Fruit fly (Drosophila melanogaster) whole organism, embryonic: Measurements from ENCODE around the gene CG31515.
A peak's percentile ranks its signal among the peaks of the same experiment; 100 is the strongest.

ENCODE experiments used
- Abd-B ChIP-seq: fragments of 200-800 bp; sonication (Bioruptor generic); optimal IDR thresholded peaks from 2 replicates; lab custom pipeline; 2018; ENCODE audit warnings: missing biosample characterization, mild to moderate bottlenecking, missing genetic modification characterization, moderate library complexity
- Ada2b ChIP-seq: fragments of 200-800 bp; sonication (Bioruptor generic); IDR thresholded peaks from 2 replicates; pipeline ENCODE4 v1.3.6; 2022; ENCODE audit warnings: missing biosample characterization, missing genetic modification characterization
- Awh ChIP-seq: fragments of 200-800 bp; sonication (Bioruptor generic); IDR thresholded peaks from 2 replicates; pipeline ENCODE4, ENCODE4 v1.3.6; 2022; ENCODE audit warnings: missing biosample characterization, missing genetic modification characterization
- CG11093 ChIP-seq: fragments of 200-800 bp; sonication (Bioruptor generic); IDR thresholded peaks from 3 replicates; pipeline ENCODE4 v1.3.6; 2022; ENCODE audit warnings: missing biosample characterization, missing genetic modification characterization
- CG11247 ChIP-seq: fragments of 200-800 bp; sonication (Bioruptor generic); IDR thresholded peaks from 2 replicates; pipeline ENCODE4 v1.3.6; 2022; ENCODE audit warnings: missing biosample characterization, missing genetic modification characterization
- CG1233 ChIP-seq: fragments of 200-800 bp; sonication (Bioruptor generic); optimal IDR thresholded peaks from 4 replicates; lab custom pipeline; 2018; ENCODE audit warnings: missing biosample characterization, mild to moderate bottlenecking, missing genetic modification characterization
- CG13287 ChIP-seq: fragments of 200-800 bp; sonication (Bioruptor generic); IDR thresholded peaks from 2 replicates; pipeline ENCODE4 v1.3.6; 2022; ENCODE audit warnings: missing biosample characterization, missing genetic modification characterization; ENCODE audit not compliant: partially characterized antibody
- CG13424 ChIP-seq: fragments of 200-800 bp; sonication (Bioruptor generic); optimal IDR thresholded peaks from 2 replicates; lab custom pipeline; 2019; ENCODE audit warnings: missing biosample characterization, mild to moderate bottlenecking, missing genetic modification characterization, moderate library complexity
- CG13894 ChIP-seq: fragments of 200-800 bp; sonication (Bioruptor generic); optimal IDR thresholded peaks from 3 replicates; lab custom pipeline; 2018; ENCODE audit warnings: missing biosample characterization, mild to moderate bottlenecking, missing genetic modification characterization, moderate library complexity
- CG14667 ChIP-seq: fragments of 200-800 bp; sonication (Bioruptor generic); IDR thresholded peaks from 2 replicates; pipeline ENCODE4 v1.3.6; 2022; ENCODE audit warnings: missing biosample characterization, missing genetic modification characterization
- CG1603 ChIP-seq: fragments of 200-800 bp; sonication (Bioruptor generic); optimal IDR thresholded peaks from 2 replicates; lab custom pipeline; 2019; ENCODE audit warnings: missing biosample characterization, mild to moderate bottlenecking, missing genetic modification characterization, moderate library complexity
- CG16863 ChIP-seq: fragments of 200-800 bp; sonication (Bioruptor generic); optimal IDR thresholded peaks from 3 replicates; lab custom pipeline; 2016; ENCODE audit warnings: missing biosample characterization, missing genetic modification characterization
- CG17612 ChIP-seq: fragments of 200-800 bp; sonication (Bioruptor generic); IDR thresholded peaks from 2 replicates; pipeline ENCODE4 v1.3.6; 2022; ENCODE audit warnings: missing biosample characterization, missing genetic modification characterization
- CG17912 ChIP-seq: fragments of 200-800 bp; sonication (Bioruptor generic); optimal IDR thresholded peaks from 2 replicates; lab custom pipeline; 2018; ENCODE audit warnings: missing biosample characterization, mild to moderate bottlenecking, missing genetic modification characterization
- CG18011 ChIP-seq: fragments of 200-800 bp; sonication (Bioruptor generic); optimal IDR thresholded peaks from 2 replicates; lab custom pipeline; 2017; ENCODE audit warnings: missing biosample characterization, missing genetic modification characterization, mild to moderate bottlenecking, moderate library complexity, missing genotype
- CG18619 ChIP-seq: fragments of 200-800 bp; sonication (Bioruptor generic); optimal IDR thresholded peaks from 3 replicates; lab custom pipeline; 2017; ENCODE audit warnings: missing biosample characterization, mild to moderate bottlenecking, missing genetic modification characterization
- CG18764 ChIP-seq: fragments of 200-800 bp; sonication (Bioruptor generic); optimal IDR thresholded peaks from 3 replicates; lab custom pipeline; 2016; ENCODE audit warnings: missing biosample characterization, missing genetic modification characterization
- CG2202 ChIP-seq: fragments of 200-800 bp; sonication (Bioruptor generic); optimal IDR thresholded peaks from 2 replicates; lab custom pipeline; 2018; ENCODE audit warnings: missing biosample characterization, mild to moderate bottlenecking, missing genetic modification characterization
- CG2875 ChIP-seq: fragments of 200-800 bp; sonication (Bioruptor generic); optimal IDR thresholded peaks from 2 replicates; lab custom pipeline; 2017; ENCODE audit warnings: missing biosample characterization, mild to moderate bottlenecking, missing genetic modification characterization, missing genetic modification reagents
- CG3163 ChIP-seq: fragments of 200-800 bp; sonication (Bioruptor generic); optimal IDR thresholded peaks from 3 replicates; lab custom pipeline; 2016; ENCODE audit warnings: missing biosample characterization, missing genetic modification characterization
- CG4328 ChIP-seq: fragments of 200-800 bp; sonication (Bioruptor generic); optimal IDR thresholded peaks from 3 replicates; lab custom pipeline; 2017; ENCODE audit warnings: missing biosample characterization, missing genetic modification reagents, missing genetic modification characterization
- CG7271 ChIP-seq: fragments of 200-800 bp; sonication (Bioruptor generic); optimal IDR thresholded peaks from 2 replicates; lab custom pipeline; 2018; ENCODE audit warnings: missing biosample characterization, mild to moderate bottlenecking, missing genetic modification characterization, moderate library complexity
- CG8765 ChIP-seq: fragments of 200-800 bp; sonication (Bioruptor generic); IDR thresholded peaks from 2 replicates; pipeline ENCODE4 v1.3.6; 2022; ENCODE audit warnings: missing biosample characterization, missing genetic modification characterization
- Camta ChIP-seq: fragments of 200-800 bp; sonication (Bioruptor generic); optimal IDR thresholded peaks from 2 replicates; lab custom pipeline; 2016; ENCODE audit warnings: missing biosample characterization, missing genetic modification characterization
- Chrac-16 ChIP-seq: fragments of 200-800 bp; sonication (Bioruptor generic); optimal IDR thresholded peaks from 3 replicates; lab custom pipeline; 2016; ENCODE audit warnings: missing biosample characterization, missing genetic modification characterization
- CrebB ChIP-seq: fragments of 200-800 bp; sonication (Bioruptor generic); optimal IDR thresholded peaks from 3 replicates; lab custom pipeline; 2018; ENCODE audit warnings: missing biosample characterization, mild to moderate bottlenecking, missing genetic modification characterization
- Dek ChIP-seq: fragments of 200-800 bp; sonication (Bioruptor generic); optimal IDR thresholded peaks from 3 replicates; lab custom pipeline; 2019; ENCODE audit warnings: missing biosample characterization, mild to moderate bottlenecking, missing genetic modification characterization, moderate library complexity
- Dll ChIP-seq: fragments of 200-800 bp; sonication (Bioruptor generic); IDR thresholded peaks from 4 replicates; pipeline ENCODE4 v1.3.6; 2022; ENCODE audit warnings: missing biosample characterization, missing genetic modification characterization; ENCODE audit not compliant: partially characterized antibody
- HLHmδ ChIP-seq: fragments of 200-800 bp; sonication (Bioruptor generic); optimal IDR thresholded peaks from 2 replicates; lab custom pipeline; 2018; ENCODE audit warnings: missing biosample characterization, mild to moderate bottlenecking, missing genetic modification characterization, moderate library complexity
- MBD-R2 ChIP-seq: fragments of 200-800 bp; sonication (Bioruptor generic); IDR thresholded peaks from 2 replicates; pipeline ENCODE4 v1.3.6; 2022; ENCODE audit warnings: missing biosample characterization, missing genetic modification characterization
- Mrtf ChIP-seq: fragments of 200-800 bp; sonication (Bioruptor generic); IDR thresholded peaks from 3 replicates; pipeline ENCODE4 v1.3.6; 2022; ENCODE audit warnings: missing biosample characterization, missing genetic modification characterization
- Ptx1 ChIP-seq: fragments of 200-800 bp; sonication (Bioruptor generic); IDR thresholded peaks from 2 replicates; pipeline ENCODE4 v1.3.6; 2022; ENCODE audit warnings: missing biosample characterization, missing genetic modification characterization
- ac ChIP-seq: fragments of 200-800 bp; sonication (Bioruptor generic); optimal IDR thresholded peaks from 3 replicates; lab custom pipeline; 2017; ENCODE audit warnings: missing biosample characterization, mild to moderate bottlenecking, missing genetic modification characterization
- al ChIP-seq: fragments of 200-800 bp; sonication (Bioruptor generic); IDR thresholded peaks from 2 replicates; pipeline ENCODE4 v1.3.6; 2022; ENCODE audit warnings: missing biosample characterization, missing genetic modification characterization
- amos ChIP-seq: fragments of 200-800 bp; sonication (Bioruptor generic); IDR thresholded peaks from 2 replicates; pipeline ENCODE4 v1.3.6; 2022; ENCODE audit warnings: missing biosample characterization, missing genetic modification characterization; ENCODE audit not compliant: partially characterized antibody
- chif ChIP-seq, 2 experiments: fragments of 200-800 bp; sonication (Bioruptor generic); optimal IDR thresholded peaks; 3 replicates each; lab custom pipeline; 2016; ENCODE audit warnings: missing biosample characterization in 2 of 2, missing genetic modification characterization in 2 of 2
- danr ChIP-seq: fragments of 200-800 bp; sonication (Bioruptor generic); IDR thresholded peaks from 2 replicates; pipeline ENCODE4 v1.3.6; 2022; ENCODE audit warnings: missing biosample characterization, missing genetic modification characterization
- dmrt99B ChIP-seq: fragments of 200-800 bp; sonication (Bioruptor generic); optimal IDR thresholded peaks from 2 replicates; lab custom pipeline; 2018; ENCODE audit warnings: missing biosample characterization, mild to moderate bottlenecking, missing genetic modification characterization, moderate library complexity
- esg ChIP-seq: fragments of 200-800 bp; sonication (Bioruptor generic); conservative IDR thresholded peaks from 2 replicates; pipeline ENCODE4 v1.3.6; 2022; ENCODE audit warnings: missing biosample characterization, missing genetic modification characterization
- eve ChIP-seq, 2 experiments: fragments of >200 bp; optimal IDR thresholded peaks; 2 replicates each; lab custom pipeline; 2017; ENCODE audit warnings: missing biosample characterization in 2 of 2, missing genetic modification characterization in 2 of 2
- gcm ChIP-seq: fragments of 200-800 bp; sonication (Bioruptor generic); optimal IDR thresholded peaks from 2 replicates; lab custom pipeline; 2019; ENCODE audit warnings: missing biosample characterization, mild to moderate bottlenecking, missing genetic modification characterization, moderate library complexity
- gfzf ChIP-seq: fragments of 200-800 bp; sonication (Bioruptor generic); optimal IDR thresholded peaks from 2 replicates; lab custom pipeline; 2016; ENCODE audit warnings: missing biosample characterization, mild to moderate bottlenecking, missing genetic modification characterization, moderate library complexity
- hbn ChIP-seq: fragments of 200-800 bp; sonication (Bioruptor generic); IDR thresholded peaks from 2 replicates; pipeline ENCODE4 v1.3.6; 2022; ENCODE audit warnings: missing biosample characterization, missing genetic modification characterization; ENCODE audit not compliant: partially characterized antibody
- ken ChIP-seq: fragments of 200-800 bp; sonication (Bioruptor generic); IDR thresholded peaks from 3 replicates; pipeline ENCODE4 v1.3.6; 2022; ENCODE audit warnings: missing biosample characterization, missing genetic modification characterization
- psq ChIP-seq: fragments of 200-800 bp; sonication (Bioruptor generic); optimal IDR thresholded peaks from 2 replicates; lab custom pipeline; 2017; ENCODE audit warnings: missing biosample characterization, missing genetic modification characterization
- scrt ChIP-seq: fragments of 200-800 bp; sonication (Bioruptor generic); optimal IDR thresholded peaks from 2 replicates; lab custom pipeline; 2018; ENCODE audit warnings: missing biosample characterization, mild to moderate bottlenecking, missing genetic modification characterization, moderate library complexity
- shn ChIP-seq: fragments of 200-800 bp; sonication (Bioruptor generic); optimal IDR thresholded peaks from 3 replicates; lab custom pipeline; 2016; ENCODE audit warnings: missing biosample characterization, missing genetic modification characterization
- sima ChIP-seq: fragments of 200-800 bp; sonication (Bioruptor generic); optimal IDR thresholded peaks from 2 replicates; lab custom pipeline; 2016; ENCODE audit warnings: missing biosample characterization, missing genetic modification characterization
- sna ChIP-seq: fragments of 200-800 bp; sonication (Bioruptor generic); IDR thresholded peaks from 2 replicates; pipeline ENCODE4 v1.3.6; 2022; ENCODE audit warnings: missing biosample characterization, missing genetic modification characterization; ENCODE audit not compliant: partially characterized antibody
- toy ChIP-seq: fragments of 200-800 bp; sonication (Bioruptor generic); IDR thresholded peaks from 2 replicates; pipeline ENCODE4 v1.3.6; 2022; ENCODE audit warnings: missing biosample characterization, missing genetic modification characterization

The CG31515 gene

dm6 chr3R:23356920-23357386 lies 31.7 kb downstream of the CG31515 start (continued):
- TF ChIP-seq danr (0 out of 2 replicates have a peak, but pooled peaks have one; percentile 14), Dll (GFP tag; lab: Robert Waterston, UW) (no peak), ac (no peak), toy (GFP tag; lab: Robert Waterston, UW) (peak; percentile 50; the same call in 1 of the 2 replicates), Ptx1 (peak; percentile 89), sima (GFP tag; lab: Kevin White, UChicago) (no peak), CG18011 (GFP tag; lab: Kevin White, UChicago) (peak; percentile 36), psq (GFP tag; lab: Kevin White, UChicago) (peak; percentile 62), esg (GFP tag; lab: Robert Waterston, UW) (peak; percentile 81), amos (GFP tag; lab: Robert Waterston, UW) (no peak), hbn (GFP tag; lab: Robert Waterston, UW) (no peak), CG13424 (peak; percentile 96), chif (GFP tag; optimal IDR thresholded peaks at IDR 0.05; lab: Kevin White, UChicago) (peak in 1 of 2 experiments; percentile 0), CG16863 (GFP tag; lab: Kevin White, UChicago) (no peak), scrt (GFP tag; lab: Kevin White, UChicago) (peak; percentile 70), CG1603 (tag; lab: Kevin White, UChicago) (peak; percentile 58), al (peak; percentile 70; the same call in 1 of the 2 replicates), CG2202 (tag; lab: Kevin White, UChicago) (peak; percentile 65), CG2875 (GFP tag; lab: Kevin White, UChicago) (peak; percentile 67), CG18764 (peak; percentile 52), Camta (no peak), CG13894 (no peak), CG3163 (GFP tag; lab: Kevin White, UChicago) (no peak), gcm (GFP tag; lab: Kevin White, UChicago) (peak; percentile 85), CG14667 (GFP tag; lab: Robert Waterston, UW) (peak; percentile 49; the same call in 1 of the 2 replicates), eve (GFP tag; optimal IDR thresholded peaks at IDR 0.05; lab: Kevin White, UChicago) (no peak), Dek (peak; percentile 90), CG1233 (GFP tag; lab: Kevin White, UChicago) (peak; percentile 84), Ada2b (GFP tag; lab: Robert Waterston, UW) (peak; percentile 72; the same call in 1 of the 2 replicates), CG4328 (GFP tag; lab: Kevin White, UChicago) (no peak), CG11093 (GFP tag; lab: Robert Waterston, UW) (peak; percentile 57; the same call in 2 of the 3 replicates), CG8765 (GFP tag; lab: Robert Waterston, UW) (no peak), gfzf (no peak), MBD-R2 (GFP tag; lab: Robert Waterston, UW) (no peak), ken (GFP tag; lab: Robert Waterston, UW) (peak; percentile 48; the same call in 1 of the 3 replicates), Chrac-16 (GFP tag; lab: Kevin White, UChicago) (peak; percentile 63), CG13287 (GFP tag; lab: Robert Waterston, UW) (no peak), CG17912 (peak; percentile 40), Awh (GFP tag; lab: Robert Waterston, UW) (peak; percentile 71), sna (GFP tag; lab: Robert Waterston, UW) (no peak), shn (no peak), dmrt99B (tag; lab: Kevin White, UChicago) (peak; percentile 93), CG18619 (GFP tag; lab: Kevin White, UChicago) (peak; percentile 88), HLHmδ (GFP tag; lab: Kevin White, UChicago) (no peak), Abd-B (peak; percentile 81), CG7271 (tag; lab: Kevin White, UChicago) (peak; percentile 55), CrebB (tag; lab: Kevin White, UChicago) (peak; percentile 83), CG11247 (GFP tag; lab: Robert Waterston, UW) (peak; percentile 75; the same call in 1 of the 2 replicates), Mrtf (GFP tag; lab: Robert Waterston, UW) (peak; percentile 47; the same call in 1 of the 3 replicates), CG17612 (GFP tag; lab: Robert Waterston, UW) (no peak)
